Fruit fly (Drosophila melanogaster) whole organism, pupa: ENCODE data around the gene CG11596.

Source experiments
- CG14655 ChIP-seq: fragments of 200-800 bp; sonication (Bioruptor generic); optimal IDR thresholded peaks from 3 replicates; lab custom pipeline; 2017; ENCODE audit warnings: mild to moderate bottlenecking, missing biosample characterization, missing genetic modification reagents, missing genetic modification characterization
- CG15710 ChIP-seq: fragments of 200-800 bp; sonication (Bioruptor generic); optimal IDR thresholded peaks from 2 replicates; lab custom pipeline; 2018; ENCODE audit warnings: missing biosample characterization, mild to moderate bottlenecking, missing genetic modification characterization, moderate library complexity
- CG17806 ChIP-seq: fragments of 200-800 bp; sonication (Bioruptor generic); optimal IDR thresholded peaks from 2 replicates; lab custom pipeline; 2018; ENCODE audit warnings: missing biosample characterization, mild to moderate bottlenecking, missing genetic modification characterization, moderate library complexity
- CG4496 ChIP-seq: fragments of 200-800 bp; sonication (Bioruptor generic); IDR thresholded peaks from 3 replicates; pipeline ENCODE4 v1.3.6; 2022; ENCODE audit warnings: missing biosample characterization, missing genetic modification characterization
- CG8159 ChIP-seq: fragments of 200-800 bp; sonication (Bioruptor generic); optimal IDR thresholded peaks from 3 replicates; lab custom pipeline; 2018; ENCODE audit warnings: missing biosample characterization, mild to moderate bottlenecking, missing genetic modification characterization, moderate library complexity
- CG9948 ChIP-seq: fragments of 200-800 bp; sonication (Bioruptor generic); optimal IDR thresholded peaks from 2 replicates; lab custom pipeline; 2018; ENCODE audit warnings: missing biosample characterization, mild to moderate bottlenecking, missing genetic modification characterization, moderate library complexity
- D1 ChIP-seq: fragments of 200-800 bp; sonication (Bioruptor generic); optimal IDR thresholded peaks from 2 replicates; lab custom pipeline; 2018; ENCODE audit warnings: missing biosample characterization, mild to moderate bottlenecking, missing genetic modification characterization, moderate library complexity
- EcR ChIP-seq: fragments of 200-800 bp; sonication (Bioruptor generic); optimal IDR thresholded peaks from 3 replicates; lab custom pipeline; 2019; ENCODE audit warnings: missing biosample characterization, missing genetic modification characterization, mild to moderate bottlenecking, moderate library complexity, missing genetic modification reagents
- Ets98B ChIP-seq: fragments of 200-800 bp; sonication (Bioruptor generic); IDR thresholded peaks from 2 replicates; pipeline ENCODE4 v1.3.6; 2022; ENCODE audit warnings: missing biosample characterization, missing genetic modification characterization
- Pif1B ChIP-seq: fragments of 200-800 bp; sonication (Bioruptor generic); optimal IDR thresholded peaks from 3 replicates; lab custom pipeline; 2016; ENCODE audit warnings: missing biosample characterization, missing genetic modification characterization
- Snoo ChIP-seq: fragments of 200-800 bp; sonication (Bioruptor generic); optimal IDR thresholded peaks from 3 replicates; lab custom pipeline; 2017; ENCODE audit warnings: missing biosample characterization, mild to moderate bottlenecking, missing genetic modification characterization, inconsistent platforms
- gl ChIP-seq: fragments of 200-800 bp; sonication (Bioruptor generic); optimal IDR thresholded peaks from 2 replicates; lab custom pipeline; 2018; ENCODE audit warnings: missing biosample characterization, mild to moderate bottlenecking, missing genetic modification characterization
- rn ChIP-seq: fragments of 200-800 bp; sonication (Bioruptor generic); IDR thresholded peaks from 2 replicates; pipeline ENCODE4 v1.3.6; 2022; ENCODE audit warnings: missing biosample characterization, missing genetic modification characterization

DNA sequence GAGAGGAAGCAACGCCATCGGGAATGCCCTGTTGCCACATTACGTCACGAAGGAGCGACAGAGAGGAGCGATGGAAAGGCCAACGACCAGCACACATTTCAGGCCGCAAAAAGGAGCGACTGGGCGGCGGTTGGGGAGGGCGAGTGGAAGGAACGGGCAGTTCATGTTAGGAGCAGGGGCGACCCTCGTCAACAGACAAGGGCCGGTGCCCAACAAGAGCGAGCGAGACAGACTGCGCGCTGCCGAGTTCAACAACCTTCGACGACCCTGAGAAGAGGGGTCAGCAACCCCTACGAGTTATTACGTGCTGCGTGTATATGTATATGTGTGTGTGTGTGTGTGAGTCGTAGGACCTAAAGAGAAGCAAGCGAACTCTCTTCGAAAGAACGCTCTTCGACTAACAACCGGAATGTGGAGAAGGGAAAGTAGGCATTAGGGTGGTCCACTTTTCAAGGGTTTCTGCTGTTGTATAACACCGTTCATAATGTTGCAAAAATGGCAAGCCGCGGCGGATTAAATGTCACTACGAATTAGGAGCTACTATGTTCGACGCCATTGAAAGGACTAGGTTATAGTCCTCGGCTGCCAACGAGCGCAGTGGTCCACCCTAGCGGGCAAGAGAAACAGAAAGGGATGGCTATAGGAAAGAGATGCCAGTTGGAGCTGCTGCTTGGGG is 24.0 kb downstream of the CG11596 start:
- TF ChIP-seq CG14655 (GFP tag; lab: Kevin White, UChicago) = peak; percentile 99
- peak; percentile 99 for TF ChIP-seq Pif1B (GFP tag; lab: Kevin White, UChicago)
- peak; percentile 99 for TF ChIP-seq CG4496
- peak; percentile 92 for TF ChIP-seq rn (GFP tag; lab: Robert Waterston, UW)
- TF ChIP-seq CG8159 = peak; percentile 100
- peak; percentile 98 for TF ChIP-seq CG15710 (tag; lab: Kevin White, UChicago)
- TF ChIP-seq EcR = peak; percentile 100
- TF ChIP-seq D1 (tag; lab: Kevin White, UChicago) = peak; percentile 95
- peak; percentile 98 for TF ChIP-seq gl (tag; lab: Kevin White, UChicago)
- TF ChIP-seq Ets98B (GFP tag; lab: Robert Waterston, UW) = peak; percentile 98
- TF ChIP-seq CG17806 (tag; lab: Kevin White, UChicago) = peak; percentile 99
- peak; percentile 99 for TF ChIP-seq Snoo (tag; lab: Kevin White, UChicago)
- TF ChIP-seq CG9948 (tag; lab: Kevin White, UChicago) = peak; percentile 99
